Worm (Caenorhabditis elegans): ENCODE data around the gene idi-1.

DNA sequence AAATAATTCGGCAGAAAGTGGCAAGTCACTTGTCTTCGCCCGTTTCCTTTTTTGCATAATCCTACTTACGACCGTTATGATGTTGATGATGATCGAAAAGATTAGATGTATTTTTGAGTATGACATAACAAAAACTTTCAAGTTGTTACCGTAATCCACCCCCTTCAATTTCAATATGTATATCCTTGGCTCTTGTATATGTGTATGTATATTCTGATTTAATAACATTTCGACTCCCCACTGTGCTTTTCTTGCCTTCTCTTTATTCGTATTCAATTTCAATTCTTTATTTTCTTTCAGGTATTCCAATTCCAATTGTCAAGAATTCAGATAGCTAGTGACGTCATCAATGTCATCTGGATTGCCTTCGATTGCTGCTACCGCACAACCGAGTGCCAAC is 24.5 kb upstream of the idi-1 start, which contains the start of gene pros-1:
- TF ChIP-seq skn-1 (tag; optimal IDR thresholded peaks at IDR 0.05) (no peak), pha-4 (tag; optimal IDR thresholded peaks at IDR 0.05) (no peak), R02D3.7 (tag; optimal IDR thresholded peaks at IDR 0.05) (no peak), elt-2 (tag; optimal IDR thresholded peaks at IDR 0.05) (no peak), elt-1 (tag; optimal IDR thresholded peaks at IDR 0.05) (no peak), fkh-10 (GFP tag; optimal IDR thresholded peaks at IDR 0.05) (no peak), egl-27 (tag; optimal IDR thresholded peaks at IDR 0.05) (no peak), ceh-28 (tag; optimal IDR thresholded peaks at IDR 0.05) (no peak), zag-1 (tag; optimal IDR thresholded peaks at IDR 0.05) (no peak), fos-1 (tag; optimal IDR thresholded peaks at IDR 0.05) (no peak), unc-62 (GFP tag; optimal IDR thresholded peaks at IDR 0.05) (no peak), ama-1 (optimal IDR thresholded peaks at IDR 0.05) (no peak), nfya-1 (tag; optimal IDR thresholded peaks at IDR 0.05; ENCODE audit: insufficient read depth) (no peak), nhr-237 (tag; optimal IDR thresholded peaks at IDR 0.05) (no peak)
